Fruit fly (Drosophila melanogaster): ENCODE measurements around the gene CG11841.

Gene CG11841

dm6 chr3R:29089662-29090007 lies 38.8 kb downstream of the CG11841 start (continued):
- TF ChIP-seq Atf6 (GFP tag; IDR thresholded peaks at IDR 0.05) (no peak), CG17186 (GFP tag; optimal IDR thresholded peaks at IDR 0.05) (no peak), Fer2 (tag; optimal IDR thresholded peaks at IDR 0.05) (peak; percentile 34), chn (GFP tag; optimal IDR thresholded peaks at IDR 0.05) (no peak), prd (optimal IDR thresholded peaks at IDR 0.05) (no peak), prd (GFP tag; IDR thresholded peaks at IDR 0.05) (peak; percentile 65; the same call in 1 of the 3 replicates), phol (tag; optimal IDR thresholded peaks at IDR 0.05) (peak; percentile 65), zen (tag; optimal IDR thresholded peaks at IDR 0.05) (peak; percentile 33), E2f1 (GFP tag; IDR thresholded peaks at IDR 0.05) (peak; percentile 36; the same call in 1 of the 2 replicates), pb (GFP tag; optimal IDR thresholded peaks at IDR 0.05) (peak; percentile 8), Blimp-1 (GFP tag; optimal IDR thresholded peaks at IDR 0.05) (peak; percentile 23), CG1792 (GFP tag; optimal IDR thresholded peaks at IDR 0.05) (no peak), CG7963 (GFP tag; IDR thresholded peaks at IDR 0.05; ENCODE audit: partially characterized antibody) (no peak), CG13624 (GFP tag; optimal IDR thresholded peaks at IDR 0.05) (no peak), Ptx1 (GFP tag; IDR thresholded peaks at IDR 0.05) (peak; percentile 69), Sry-β (GFP tag; optimal IDR thresholded peaks at IDR 0.05) (no peak), eyg (GFP tag; optimal IDR thresholded peaks at IDR 0.05) (peak; percentile 39), PHDP (tag; optimal IDR thresholded peaks at IDR 0.05) (no peak), CG10979 (tag; optimal IDR thresholded peaks at IDR 0.05) (peak; percentile 43), Spps (tag; optimal IDR thresholded peaks at IDR 0.05) (no peak), Scr (GFP tag; IDR thresholded peaks at IDR 0.05; ENCODE audit: partially characterized antibody) (no peak), z (GFP tag; IDR thresholded peaks at IDR 0.05) (no peak), trh (GFP tag; optimal IDR thresholded peaks at IDR 0.05) (no peak), CG34224 (GFP tag; IDR thresholded peaks at IDR 0.05; ENCODE audit: partially characterized antibody) (no peak), Oli (tag; optimal IDR thresholded peaks at IDR 0.05) (no peak), CG7357 (GFP tag; IDR thresholded peaks at IDR 0.05) (peak; percentile 50; the same call in 1 of the 3 replicates), CG7556 (GFP tag; optimal IDR thresholded peaks at IDR 0.05) (no peak), CG12155 (GFP tag; optimal IDR thresholded peaks at IDR 0.05) (no peak), dysf (GFP tag; IDR thresholded peaks at IDR 0.05) (peak; percentile 83), pita (GFP tag; optimal IDR thresholded peaks at IDR 0.05) (no peak), CG11696 (GFP tag; IDR thresholded peaks at IDR 0.05) (no peak), BEAF-32 (GFP tag; optimal IDR thresholded peaks at IDR 0.05) (no peak), CG17361 (GFP tag; IDR thresholded peaks at IDR 0.05) (peak; percentile 52; the same call in 1 of the 3 replicates), CG9797 (GFP tag; optimal IDR thresholded peaks at IDR 0.05) (no peak), bcd (GFP tag; optimal IDR thresholded peaks at IDR 0.05) (peak; percentile 55), Six4 (GFP tag; optimal IDR thresholded peaks at IDR 0.05) (peak; percentile 44), CG12299 (tag; optimal IDR thresholded peaks at IDR 0.05) (no peak), schlank (tag; optimal IDR thresholded peaks at IDR 0.05) (no peak), CG34376 (GFP tag; optimal IDR thresholded peaks at IDR 0.05) (peak; percentile 13), al (GFP tag; IDR thresholded peaks at IDR 0.05) (peak; percentile 45), Xrp1 (GFP tag; IDR thresholded peaks at IDR 0.05) (peak; percentile 71), Deaf1 (tag; optimal IDR thresholded peaks at IDR 0.05) (no peak), CrebB (tag; optimal IDR thresholded peaks at IDR 0.05) (no peak), pum (GFP tag; optimal IDR thresholded peaks at IDR 0.05) (peak; percentile 0), Eip74EF (GFP tag; optimal IDR thresholded peaks at IDR 0.05) (peak in 1 of 2 experiments; percentile 23), CG17359 (tag; optimal IDR thresholded peaks at IDR 0.05) (peak; percentile 20), slp2 (GFP tag; optimal IDR thresholded peaks at IDR 0.05) (no peak), Hmr (GFP tag; optimal IDR thresholded peaks at IDR 0.05) (peak; percentile 14), CG33557 (GFP tag; optimal IDR thresholded peaks at IDR 0.05) (no peak), Ssrp (tag; optimal IDR thresholded peaks at IDR 0.05) (no peak), CG32532 (GFP tag; IDR thresholded peaks at IDR 0.05) (peak; percentile 67)
